Worm (Caenorhabditis elegans) whole organism, early embryonic: Measurements from ENCODE around the gene ntl-3.

Experiments used
- ama-1 ChIP-seq: fragments of 150-350 bp; optimal IDR thresholded peaks from 2 replicates; lab custom pipeline; 2014
- hnd-1 ChIP-seq: sonication (generic microtip); optimal IDR thresholded peaks from 2 replicates; lab custom pipeline; 2016; ENCODE audit warnings: missing genetic modification characterization, missing compliant biosample characterization
- pes-1 ChIP-seq: fragments of 200-800 bp; sonication (Bioruptor generic); IDR thresholded peaks from 2 replicates; pipeline ENCODE4 v1.3.6; 2022; ENCODE audit warnings: missing genetic modification reagents, missing genetic modification characterization, missing compliant biosample characterization

DNA sequence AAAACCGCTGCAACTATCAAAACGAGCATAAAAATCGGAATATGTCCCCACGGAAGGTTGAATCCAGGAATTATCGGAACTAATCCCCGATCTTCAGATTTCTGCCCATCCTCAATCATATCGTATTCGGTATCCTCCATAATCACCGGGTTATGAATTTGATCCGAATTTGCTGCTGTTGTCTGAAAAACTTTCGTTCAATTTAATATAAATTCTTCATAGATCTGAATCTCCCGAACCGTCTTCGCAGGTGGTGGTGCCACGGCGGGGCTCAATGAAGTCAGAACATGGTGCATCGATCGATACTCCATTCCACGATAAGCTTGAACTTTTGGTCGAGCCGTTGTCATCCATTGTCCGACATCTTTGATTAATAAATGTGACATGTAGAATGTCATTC is 10.6 kb upstream of the ntl-3 start:
- TF ChIP-seq pes-1 (no peak), ama-1 (no peak), hnd-1 (tag; lab: Kevin White, UChicago) (no peak)
